Fruit fly (Drosophila melanogaster) whole organism, embryonic: ENCODE results near the gene Gnf1.
A peak's percentile ranks its signal among the peaks of the same experiment; 100 is the strongest.

Source experiments
- Adf1 ChIP-seq: fragments of 200-800 bp; sonication (Bioruptor generic); IDR thresholded peaks from 2 replicates; pipeline ENCODE4 v1.3.6; 2022; ENCODE audit warnings: missing biosample characterization, missing genetic modification characterization
- Antp ChIP-seq: fragments of 200-800 bp; sonication (Bioruptor generic); optimal IDR thresholded peaks from 3 replicates; lab custom pipeline; 2016; ENCODE audit warnings: missing biosample characterization, missing genetic modification characterization
- CG11560 ChIP-seq: fragments of 200-800 bp; sonication (Bioruptor generic); IDR thresholded peaks from 3 replicates; pipeline ENCODE4 v1.3.6; 2022; ENCODE audit warnings: missing biosample characterization, missing genetic modification characterization
- CG11723 ChIP-seq: fragments of 200-800 bp; sonication (Bioruptor generic); optimal IDR thresholded peaks from 2 replicates; lab custom pipeline; 2017; ENCODE audit warnings: missing biosample characterization, mild to moderate bottlenecking, missing genetic modification characterization
- CG12299 ChIP-seq: fragments of 200-800 bp; sonication (Bioruptor generic); optimal IDR thresholded peaks from 2 replicates; lab custom pipeline; 2018; ENCODE audit warnings: missing biosample characterization, mild to moderate bottlenecking, missing genetic modification characterization
- CG12391 ChIP-seq: fragments of 200-800 bp; sonication (Bioruptor generic); optimal IDR thresholded peaks from 3 replicates; lab custom pipeline; 2018; ENCODE audit warnings: missing biosample characterization, mild to moderate bottlenecking, missing genetic modification characterization, moderate library complexity
- CG13287 ChIP-seq: fragments of 200-800 bp; sonication (Bioruptor generic); IDR thresholded peaks from 2 replicates; pipeline ENCODE4 v1.3.6; 2022; ENCODE audit warnings: missing biosample characterization, missing genetic modification characterization; ENCODE audit not compliant: partially characterized antibody
- CG14965 ChIP-seq: fragments of 200-800 bp; sonication (Bioruptor generic); optimal IDR thresholded peaks from 2 replicates; lab custom pipeline; 2016; ENCODE audit warnings: missing biosample characterization, missing genetic modification characterization, borderline replicate concordance
- CG16815 ChIP-seq: fragments of 200-800 bp; sonication (Bioruptor generic); optimal IDR thresholded peaks from 3 replicates; lab custom pipeline; 2017; ENCODE audit warnings: missing biosample characterization, mild to moderate bottlenecking, missing genetic modification characterization
- CG17328 ChIP-seq: fragments of 200-800 bp; sonication (Bioruptor generic); IDR thresholded peaks from 2 replicates; pipeline ENCODE4 v1.3.6; 2022; ENCODE audit warnings: missing biosample characterization, missing genetic modification characterization
- CG17385 ChIP-seq: fragments of 200-800 bp; sonication (Bioruptor generic); optimal IDR thresholded peaks from 3 replicates; lab custom pipeline; 2018; ENCODE audit warnings: missing biosample characterization, mild to moderate bottlenecking, missing genetic modification characterization
- CG18011 ChIP-seq: fragments of 200-800 bp; sonication (Bioruptor generic); optimal IDR thresholded peaks from 2 replicates; lab custom pipeline; 2017; ENCODE audit warnings: missing biosample characterization, missing genetic modification characterization, mild to moderate bottlenecking, moderate library complexity, missing genotype
- CG18262 ChIP-seq: fragments of 200-800 bp; optimal IDR thresholded peaks from 3 replicates; lab custom pipeline; 2019; ENCODE audit warnings: missing biosample characterization, mild to moderate bottlenecking, missing genetic modification characterization, moderate library complexity
- CG18599 ChIP-seq: fragments of 200-800 bp; sonication (Bioruptor generic); optimal IDR thresholded peaks from 3 replicates; lab custom pipeline; 2017; ENCODE audit warnings: missing biosample characterization, missing genetic modification characterization, mild to moderate bottlenecking, moderate library complexity, missing genetic modification reagents
- CG2199 ChIP-seq: fragments of 200-800 bp; sonication (Bioruptor generic); IDR thresholded peaks from 3 replicates; pipeline ENCODE4 v1.3.6; 2022; ENCODE audit warnings: missing biosample characterization, missing genetic modification characterization
- CG30403 ChIP-seq: fragments of 200-800 bp; sonication (Bioruptor generic); optimal IDR thresholded peaks from 3 replicates; lab custom pipeline; 2016; ENCODE audit warnings: missing biosample characterization, missing genetic modification characterization
- CG3065 ChIP-seq: fragments of 200-800 bp; sonication (Bioruptor generic); optimal IDR thresholded peaks from 2 replicates; lab custom pipeline; 2016; ENCODE audit warnings: missing biosample characterization, missing genetic modification characterization
- CG32532 ChIP-seq: fragments of 200-800 bp; sonication (Bioruptor generic); IDR thresholded peaks from 2 replicates; pipeline ENCODE4 v1.3.6; 2022; ENCODE audit warnings: missing biosample characterization, missing genetic modification characterization
- CG33557 ChIP-seq: fragments of 200-800 bp; sonication (Bioruptor generic); optimal IDR thresholded peaks from 2 replicates; lab custom pipeline; 2019; ENCODE audit warnings: missing biosample characterization, mild to moderate bottlenecking, missing genetic modification characterization, moderate library complexity
- CG4820 ChIP-seq: fragments of 200-800 bp; sonication (Bioruptor generic); optimal IDR thresholded peaks from 3 replicates; lab custom pipeline; 2016; ENCODE audit warnings: missing biosample characterization, missing genetic modification characterization
- CG8924 ChIP-seq: fragments of 200-800 bp; optimal IDR thresholded peaks from 3 replicates; lab custom pipeline; 2019; ENCODE audit warnings: missing biosample characterization, mild to moderate bottlenecking, missing genetic modification characterization, moderate library complexity
- Dad ChIP-seq: fragments of 200-800 bp; sonication (Bioruptor generic); optimal IDR thresholded peaks from 3 replicates; lab custom pipeline; 2016; ENCODE audit warnings: missing biosample characterization, missing genetic modification characterization
- Dip2 ChIP-seq: fragments of 200-800 bp; sonication (Bioruptor generic); IDR thresholded peaks from 2 replicates; pipeline ENCODE4 v1.3.6; 2022; ENCODE audit warnings: missing biosample characterization, missing genetic modification characterization
- Doc2 ChIP-seq: fragments of 200-800 bp; sonication (Bioruptor generic); IDR thresholded peaks from 2 replicates; pipeline ENCODE4 v1.3.6; 2022; ENCODE audit warnings: missing biosample characterization, missing genetic modification characterization
- Dref ChIP-seq: fragments of 200-800 bp; sonication (Bioruptor generic); IDR thresholded peaks from 2 replicates; pipeline ENCODE4 v1.3.6; 2022; ENCODE audit warnings: missing biosample characterization, missing genetic modification characterization
- E2f2 ChIP-seq: fragments of 200-800 bp; sonication (Bioruptor generic); IDR thresholded peaks from 2 replicates; pipeline ENCODE4 v1.3.6; 2022; ENCODE audit warnings: missing biosample characterization, missing genetic modification characterization
- HLH3B ChIP-seq: fragments of 200-800 bp; sonication (Bioruptor generic); IDR thresholded peaks from 2 replicates; pipeline ENCODE4 v1.3.6; 2022; ENCODE audit warnings: missing biosample characterization, missing genetic modification characterization
- Lpt ChIP-seq: fragments of >200 bp; optimal IDR thresholded peaks from 2 replicates; lab custom pipeline; 2018; ENCODE audit warnings: missing biosample characterization, missing genetic modification characterization
- Ptx1 ChIP-seq: fragments of 200-800 bp; sonication (Bioruptor generic); IDR thresholded peaks from 2 replicates; pipeline ENCODE4 v1.3.6; 2022; ENCODE audit warnings: missing biosample characterization, missing genetic modification characterization
- Sox100B ChIP-seq: fragments of 200-800 bp; sonication (Bioruptor generic); optimal IDR thresholded peaks from 3 replicates; lab custom pipeline; 2018; ENCODE audit warnings: missing biosample characterization, mild to moderate bottlenecking, missing genetic modification characterization
- Sry-δ ChIP-seq: fragments of 200-800 bp; sonication (Bioruptor generic); optimal IDR thresholded peaks from 2 replicates; lab custom pipeline; 2016; ENCODE audit warnings: missing biosample characterization, missing genetic modification characterization
- Taf1 ChIP-seq: fragments of 200-800 bp; sonication (Bioruptor generic); IDR thresholded peaks from 2 replicates; pipeline ENCODE4 v1.3.6; 2022; ENCODE audit warnings: missing biosample characterization, missing genetic modification characterization
- az2 ChIP-seq: fragments of 200-800 bp; sonication (Bioruptor generic); optimal IDR thresholded peaks from 3 replicates; lab custom pipeline; 2016; ENCODE audit warnings: missing biosample characterization, missing genetic modification characterization
- bigmax ChIP-seq: fragments of 200-800 bp; sonication (Bioruptor generic); optimal IDR thresholded peaks from 2 replicates; lab custom pipeline; 2018; ENCODE audit warnings: missing biosample characterization, mild to moderate bottlenecking, missing genetic modification characterization
- bowl ChIP-seq: fragments of 200-800 bp; sonication (Bioruptor generic); IDR thresholded peaks from 2 replicates; pipeline ENCODE4 v1.3.6; 2022; ENCODE audit warnings: missing biosample characterization, missing genetic modification characterization
- btn ChIP-seq: fragments of 200-800 bp; sonication (Bioruptor generic); optimal IDR thresholded peaks from 2 replicates; lab custom pipeline; 2016; ENCODE audit warnings: missing biosample characterization, missing genetic modification characterization
- cato ChIP-seq: fragments of 200-800 bp; sonication (Bioruptor generic); optimal IDR thresholded peaks from 2 replicates; lab custom pipeline; 2016; ENCODE audit warnings: missing biosample characterization, missing genetic modification characterization, borderline replicate concordance
- crol ChIP-seq: fragments of 200-800 bp; sonication (Bioruptor generic); IDR thresholded peaks from 2 replicates; pipeline ENCODE4 v1.3.6; 2022; ENCODE audit warnings: missing biosample characterization, missing genetic modification characterization
- danr ChIP-seq: fragments of 200-800 bp; sonication (Bioruptor generic); IDR thresholded peaks from 2 replicates; pipeline ENCODE4 v1.3.6; 2022; ENCODE audit warnings: missing biosample characterization, missing genetic modification characterization
- fd102C ChIP-seq: fragments of 200-800 bp; sonication (Bioruptor generic); optimal IDR thresholded peaks from 2 replicates; lab custom pipeline; 2018; ENCODE audit warnings: missing biosample characterization, mild to moderate bottlenecking, missing genetic modification characterization, moderate library complexity
- gce ChIP-seq: fragments of 200-800 bp; sonication (Bioruptor generic); IDR thresholded peaks from 3 replicates; pipeline ENCODE4 v1.3.6; 2022; ENCODE audit warnings: missing biosample characterization, missing genetic modification characterization
- grau ChIP-seq: fragments of 200-800 bp; optimal IDR thresholded peaks from 3 replicates; lab custom pipeline; 2019; ENCODE audit warnings: missing biosample characterization, mild to moderate bottlenecking, missing genetic modification characterization, moderate library complexity
- gsb ChIP-seq: fragments of 200-800 bp; sonication (Bioruptor generic); IDR thresholded peaks from 2 replicates; pipeline ENCODE4 v1.3.6; 2022; ENCODE audit warnings: missing biosample characterization, missing genetic modification characterization
- kah ChIP-seq: fragments of 200-800 bp; sonication (Bioruptor generic); optimal IDR thresholded peaks from 2 replicates; lab custom pipeline; 2018; ENCODE audit warnings: missing biosample characterization, mild to moderate bottlenecking, missing genetic modification characterization
- lola ChIP-seq, 3 experiments: fragments of >200 bp in 2 of 3; fragments of 200-800 bp in 1 of 3; sonication (Bioruptor generic) in 1 of 3; optimal IDR thresholded peaks; 2 replicates each; lab custom pipeline; 2017 to 2019; ENCODE audit warnings: missing biosample characterization in 3 of 3, missing genetic modification characterization in 3 of 3, mild to moderate bottlenecking in 1 of 3, moderate library complexity in 1 of 3
- mld ChIP-seq: fragments of 200-800 bp; sonication (Bioruptor generic); IDR thresholded peaks from 3 replicates; pipeline ENCODE4 v1.3.6; 2022; ENCODE audit warnings: missing biosample characterization, missing genetic modification characterization; ENCODE audit not compliant: partially characterized antibody
- pb ChIP-seq: fragments of 200-800 bp; sonication (Bioruptor generic); optimal IDR thresholded peaks from 3 replicates; lab custom pipeline; 2016; ENCODE audit warnings: missing biosample characterization, missing genetic modification characterization
- rib ChIP-seq: fragments of 200-800 bp; sonication (Bioruptor generic); IDR thresholded peaks from 2 replicates; pipeline ENCODE4 v1.3.6; 2022; ENCODE audit warnings: missing biosample characterization, missing genetic modification characterization
- sens ChIP-seq: fragments of 200-800 bp; sonication (Bioruptor generic); peaks from one replicate; lab custom pipeline; 2016; ENCODE audit warnings: missing biosample characterization, missing genetic modification characterization
- tll ChIP-seq, 2 experiments: fragments of 200-800 bp in 1 of 2; fragments of >200 bp in 1 of 2; sonication (Bioruptor generic) in 1 of 2; optimal IDR thresholded peaks; 2 replicates each; lab custom pipeline; 2017 to 2019; ENCODE audit warnings: missing biosample characterization in 2 of 2, missing genetic modification characterization in 2 of 2, mild to moderate bottlenecking in 1 of 2, moderate library complexity in 1 of 2
- vnd ChIP-seq: fragments of 200-800 bp; sonication (Bioruptor generic); IDR thresholded peaks from 3 replicates; pipeline ENCODE4 v1.3.6; 2022; ENCODE audit warnings: missing biosample characterization, missing genetic modification characterization; ENCODE audit not compliant: partially characterized antibody
- yki ChIP-seq: fragments of >200 bp; optimal IDR thresholded peaks from 3 replicates; lab custom pipeline; 2018

Gnf1 gene

dm6 chr3R:4914439-4914880 lies 8.0 kb downstream of the Gnf1 start (continued):
- no peak for TF ChIP-seq CG12391 (tag; lab: Kevin White, UChicago)
- TF ChIP-seq CG18599 (GFP tag; lab: Kevin White, UChicago), result no peak
- no peak for TF ChIP-seq az2 (GFP tag; lab: Kevin White, UChicago)
- no peak for TF ChIP-seq CG13287
- TF ChIP-seq Adf1 (GFP tag; lab: Robert Waterston, UW), result no peak
- no peak for TF ChIP-seq cato
- no peak for TF ChIP-seq CG17385 (GFP tag; lab: Kevin White, UChicago)
- TF ChIP-seq Dip2, result no peak
- no peak for TF ChIP-seq lola (GFP tag; optimal IDR thresholded peaks at IDR 0.05; lab: Kevin White, UChicago)
- no peak for TF ChIP-seq Antp
- TF ChIP-seq CG17328 (GFP tag; lab: Robert Waterston, UW), result no peak
- TF ChIP-seq Sox100B (GFP tag; lab: Kevin White, UChicago), result no peak
- TF ChIP-seq CG8924 (tag; lab: Kevin White, UChicago), result peak; percentile 22
- TF ChIP-seq CG2199 (GFP tag; lab: Robert Waterston, UW), result peak; percentile 82; the same call in 1 of the 3 replicates
- no peak for TF ChIP-seq Taf1 (GFP tag; lab: Robert Waterston, UW)
- TF ChIP-seq CG11560 (tag; lab: Robert Waterston, UW), result no peak
- TF ChIP-seq CG4820 (GFP tag; lab: Kevin White, UChicago), result no peak
- TF ChIP-seq bowl (GFP tag; lab: Robert Waterston, UW), result no peak
- TF ChIP-seq grau (tag; lab: Kevin White, UChicago), result peak; percentile 40
- TF ChIP-seq crol (GFP tag; lab: Robert Waterston, UW), result peak; percentile 86
- TF ChIP-seq CG12299 (tag; lab: Kevin White, UChicago), result no peak
- no peak for TF ChIP-seq E2f2
- TF ChIP-seq gce (GFP tag; lab: Robert Waterston, UW), result no peak
- no peak for TF ChIP-seq vnd (GFP tag; lab: Robert Waterston, UW)
- TF ChIP-seq danr (GFP tag; lab: Robert Waterston, UW), result no peak
- no peak for TF ChIP-seq CG14965 (GFP tag; lab: Kevin White, UChicago)
- TF ChIP-seq kah (GFP tag; lab: Kevin White, UChicago), result peak; percentile 41
- TF ChIP-seq Ptx1 (GFP tag; lab: Robert Waterston, UW), result no peak
- TF ChIP-seq fd102C (GFP tag; lab: Kevin White, UChicago), result no peak
- TF ChIP-seq gsb, result no peak
- TF ChIP-seq Lpt (GFP tag; lab: Kevin White, UChicago), result no peak
- no peak for TF ChIP-seq CG33557 (GFP tag; lab: Kevin White, UChicago)
- TF ChIP-seq tll (GFP tag; optimal IDR thresholded peaks at IDR 0.05; lab: Kevin White, UChicago), result peak in 1 of 2 experiments; percentile 53
- 0 out of 3 replicates have a peak, but pooled peaks have one; percentile 15 for TF ChIP-seq mld (GFP tag; lab: Robert Waterston, UW)
- no peak for TF ChIP-seq CG30403
- no peak for TF ChIP-seq bigmax (GFP tag; lab: Kevin White, UChicago)
- no peak for TF ChIP-seq pb
- no peak for TF ChIP-seq CG18262 (tag; lab: Kevin White, UChicago)
- no peak for TF ChIP-seq Sry-δ
- no peak for TF ChIP-seq rib (GFP tag; lab: Robert Waterston, UW)
- TF ChIP-seq HLH3B (GFP tag; lab: Robert Waterston, UW), result no peak
- no peak for TF ChIP-seq CG3065 (GFP tag; lab: Kevin White, UChicago)
- no peak for TF ChIP-seq Dref (GFP tag; lab: Robert Waterston, UW)
- no peak for TF ChIP-seq CG18011 (GFP tag; lab: Kevin White, UChicago)
- TF ChIP-seq sens (GFP tag; lab: Kevin White, UChicago), result peak; percentile 83
- no peak for TF ChIP-seq CG16815 (GFP tag; lab: Kevin White, UChicago)
- no peak for TF ChIP-seq CG11723
- TF ChIP-seq yki (lab: Kevin White, UChicago), result no peak
- no peak for TF ChIP-seq btn (GFP tag; lab: Kevin White, UChicago)
- no peak for TF ChIP-seq Dad (GFP tag; lab: Kevin White, UChicago)
- TF ChIP-seq CG32532 (GFP tag; lab: Robert Waterston, UW), result no peak
- no peak for TF ChIP-seq Doc2 (GFP tag; lab: Robert Waterston, UW)
